Worm (Caenorhabditis elegans): ENCODE results near the gene srh-182.

The srh-182 gene

ce11 chrV:18487158-18487557, 13.8 kb upstream of the srh-182 start, which contains the start of gene Y51A2D.18:
Gene Y51A2D.18 (minus strand): TSS chrV:18487258.
- TF ChIP-seq zag-1 (tag; optimal IDR thresholded peaks at IDR 0.05), result no peak
- TF ChIP-seq lin-13 (GFP tag; optimal IDR thresholded peaks at IDR 0.05), result no peak
- TF ChIP-seq lin-29 (GFP tag; IDR thresholded peaks at IDR 0.05), result no peak
- TF ChIP-seq ceh-62 (tag; optimal IDR thresholded peaks at IDR 0.05), result no peak
- TF ChIP-seq nhr-6 (tag; optimal IDR thresholded peaks at IDR 0.05), result no peak
- TF ChIP-seq ceh-20 (GFP tag; IDR thresholded peaks at IDR 0.05), result no peak
- no peak for TF ChIP-seq ztf-7 (tag; optimal IDR thresholded peaks at IDR 0.05)
- TF ChIP-seq zfp-2 (tag; optimal IDR thresholded peaks at IDR 0.05), result no peak
- TF ChIP-seq T26A8.4 (GFP tag; IDR thresholded peaks at IDR 0.05), result no peak

ce11 chrV:18480231-18480630, 6.9 kb upstream of the srh-182 start, which contains the start of gene srh-178:
Gene srh-178 (minus strand): TSS chrV:18480331.
- TF ChIP-seq hlh-30 (tag; optimal IDR thresholded peaks at IDR 0.05; ENCODE audit: insufficient read depth) (no peak), F10B5.3 (tag; optimal IDR thresholded peaks at IDR 0.05) (no peak), pqm-1 (tag; optimal IDR thresholded peaks at IDR 0.05) (no peak), T26A8.4 (GFP tag; IDR thresholded peaks at IDR 0.05) (no peak), zip-2 (tag; optimal IDR thresholded peaks at IDR 0.05) (no peak), lin-1 (GFP tag; IDR thresholded peaks at IDR 0.05) (no peak), mxl-3 (GFP tag; optimal IDR thresholded peaks at IDR 0.05) (no peak), ZK546.5 (tag; optimal IDR thresholded peaks at IDR 0.05) (no peak), set-16 (GFP tag; IDR thresholded peaks at IDR 0.05) (no peak), ctbp-1 (GFP tag; IDR thresholded peaks at IDR 0.05) (no peak), fkh-10 (GFP tag; optimal IDR thresholded peaks at IDR 0.05) (no peak), D1046.2 (GFP tag; IDR thresholded peaks at IDR 0.05) (no peak), nhr-28 (tag; optimal IDR thresholded peaks at IDR 0.05) (no peak), mxl-2 (GFP tag; conservative IDR thresholded peaks at IDR 0.05) (no peak), zip-11 (GFP tag; IDR thresholded peaks at IDR 0.05) (no peak), nhr-76 (tag; optimal IDR thresholded peaks at IDR 0.05) (no peak), ztf-7 (tag; optimal IDR thresholded peaks at IDR 0.05) (no peak), aly-2 (tag; optimal IDR thresholded peaks at IDR 0.05) (no peak), nhr-102 (tag; optimal IDR thresholded peaks at IDR 0.05) (no peak)

- no peak for TF ChIP-seq nhr-111 (GFP tag; optimal IDR thresholded peaks at IDR 0.05)
- TF ChIP-seq daf-19 (GFP tag; conservative IDR thresholded peaks at IDR 0.05), result no peak
- TF ChIP-seq F37D6.2 (tag; optimal IDR thresholded peaks at IDR 0.05), result no peak
Observed at ce11 chrV:18476090-18476489, 2.8 kb upstream of the srh-182 start, which contains the start of gene srh-179. Gene srh-179 (plus strand): TSS chrV:18476390.

- TF ChIP-seq aly-2 (tag; optimal IDR thresholded peaks at IDR 0.05), result no peak
- no peak for TF ChIP-seq F26F4.8 (GFP tag; conservative IDR thresholded peaks at IDR 0.05)
- no peak for TF ChIP-seq ceh-44 (GFP tag; IDR thresholded peaks at IDR 0.05)
Observed at ce11 chrV:18474223-18474622, 908 bp upstream of the srh-182 start, which contains the start of gene srh-181. Gene srh-181 (plus strand): TSS chrV:18474523.

ce11 chrV:18468097-18468496, 5.2 kb downstream of the srh-182 start, which contains the start of gene ZK228.13:
Gene ZK228.13 (minus strand): TSS chrV:18468197.
- TF ChIP-seq hlh-30 (tag; optimal IDR thresholded peaks at IDR 0.05; ENCODE audit: insufficient read depth) (no peak), nhr-237 (tag; optimal IDR thresholded peaks at IDR 0.05) (no peak), zip-11 (GFP tag; IDR thresholded peaks at IDR 0.05) (no peak)

ce11 chrV:18462365-18462837, 10.9 kb downstream of the srh-182 start, which contains the start of gene ZK228.4:
Gene ZK228.4 (plus strand): TSS chrV:18462787.
- no peak for TF ChIP-seq zfp-2 (tag; optimal IDR thresholded peaks at IDR 0.05)
- no peak for TF ChIP-seq mep-1 (tag; optimal IDR thresholded peaks at IDR 0.05)
- peak; percentile 54 for TF ChIP-seq nhr-28 (tag; optimal IDR thresholded peaks at IDR 0.05)
- peak; percentile 3 for TF ChIP-seq dve-1 (tag; optimal IDR thresholded peaks at IDR 0.05; ENCODE audit: insufficient read depth)
- TF ChIP-seq arid-1 (GFP tag; conservative IDR thresholded peaks at IDR 0.05), result no peak
- peak; percentile 70 for TF ChIP-seq pqm-1 (tag; optimal IDR thresholded peaks at IDR 0.05)
- no peak for TF ChIP-seq jun-1 (tag; optimal IDR thresholded peaks at IDR 0.05)
- no peak for TF ChIP-seq daf-16 (GFP tag; optimal IDR thresholded peaks at IDR 0.05)
- peak; percentile 18 for TF ChIP-seq daf-16 (tag; optimal IDR thresholded peaks at IDR 0.05)
- TF ChIP-seq php-3 (GFP tag; IDR thresholded peaks at IDR 0.05), result 0 out of 2 replicates have a peak, but pooled peaks have one; percentile 23

All from whole organism, L4 larva.